Fruit fly (Drosophila melanogaster): ENCODE measurements around the gene RpS14b.

The RpS14b gene

DNA sequence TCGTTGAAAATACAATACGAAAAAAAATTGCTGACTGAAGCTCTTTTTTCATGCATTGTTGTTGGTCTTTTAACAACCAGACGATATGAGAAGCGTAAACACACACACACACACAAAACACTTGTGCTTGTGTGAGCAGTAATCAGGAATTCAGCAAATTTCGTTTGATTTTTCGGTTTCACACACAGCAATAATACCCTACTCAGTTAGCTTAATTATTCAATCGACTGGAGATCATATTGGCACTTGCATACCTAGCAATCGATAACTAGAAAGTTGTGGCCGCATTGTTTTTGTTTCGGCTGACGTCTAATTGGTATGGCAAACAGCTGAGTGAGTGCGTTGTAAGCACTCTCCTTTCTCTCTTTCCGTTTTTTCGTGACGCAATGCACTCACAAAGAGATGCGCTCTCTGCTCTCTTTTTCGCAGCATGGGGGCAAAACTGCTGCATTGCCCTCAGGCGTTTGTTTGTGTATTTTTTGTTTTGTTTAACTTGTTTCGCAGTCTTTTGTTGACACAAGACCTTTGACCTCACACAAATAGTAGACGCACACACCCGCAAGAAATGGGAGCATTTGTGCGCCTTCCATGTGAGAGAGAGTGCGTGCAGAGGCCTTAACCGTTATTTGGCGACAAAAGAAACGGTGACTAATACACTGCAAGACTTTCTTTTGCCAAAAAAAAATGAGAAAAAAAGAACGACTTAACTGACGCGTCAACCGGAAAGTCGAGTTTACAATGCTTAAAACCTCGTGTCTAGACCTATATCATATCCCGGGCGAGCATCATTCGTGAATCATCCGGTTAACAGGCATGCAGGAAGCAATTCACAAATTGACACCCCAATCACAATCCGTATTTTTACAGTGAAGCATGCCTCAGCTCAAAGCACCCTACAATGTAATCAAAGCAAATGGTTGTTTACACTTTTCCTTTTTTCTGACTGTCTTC lies 10.3 kb downstream of the RpS14b start (continued):
- TF ChIP-seq CG32006 (GFP tag; optimal IDR thresholded peaks at IDR 0.05) (peak; percentile 71), Sox14 (GFP tag; optimal IDR thresholded peaks at IDR 0.05) (peak; percentile 66), CG6792 (GFP tag; optimal IDR thresholded peaks at IDR 0.05) (peak; percentile 60), CG6276 (GFP tag; optimal IDR thresholded peaks at IDR 0.05) (peak; percentile 51), Sox102F (GFP tag; optimal IDR thresholded peaks at IDR 0.05) (peak; percentile 72), CG8632 (GFP tag; optimal IDR thresholded peaks at IDR 0.05) (peak; percentile 36), dsx (GFP tag; optimal IDR thresholded peaks at IDR 0.05; ENCODE audit: poor library complexity, severe bottlenecking) (peak; percentile 64), CG4318 (GFP tag; optimal IDR thresholded peaks at IDR 0.05) (peak; percentile 43), Hr4 (GFP tag; optimal IDR thresholded peaks at IDR 0.05) (peak; percentile 68), Met (GFP tag; optimal IDR thresholded peaks at IDR 0.05) (peak; percentile 71)

DNA sequence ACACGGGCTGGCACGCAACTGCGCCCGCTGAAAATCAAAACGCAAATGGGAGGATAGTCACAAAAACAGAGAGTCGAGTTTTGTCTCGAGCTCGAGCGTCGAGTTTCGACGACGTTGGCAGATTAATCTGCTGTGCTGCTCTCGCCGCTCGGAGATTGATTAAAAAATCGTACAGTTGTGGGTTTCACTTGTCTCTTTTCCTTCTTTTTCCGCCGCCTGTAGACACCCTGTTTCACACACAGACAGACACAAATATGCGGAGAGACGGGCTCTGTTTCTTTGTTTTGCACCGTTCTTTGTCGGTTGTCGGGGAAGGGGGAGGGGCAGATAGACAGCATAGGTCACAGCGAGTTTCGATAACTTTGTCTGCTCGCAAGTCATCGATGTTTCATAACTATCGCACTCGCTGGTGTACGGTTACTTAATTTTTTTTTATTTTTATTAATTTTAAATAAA lies 12.2 kb downstream of the RpS14b start, which contains the start of gene orion:
orion (minus strand) TSS at position 51 of the 456 bp plus-strand sequence.
- TF ChIP-seq spab (GFP tag; optimal IDR thresholded peaks at IDR 0.05) (no peak), topi (GFP tag; optimal IDR thresholded peaks at IDR 0.05) (peak; percentile 29), Eip93F (GFP tag; optimal IDR thresholded peaks at IDR 0.05) (no peak), CG4318 (GFP tag; optimal IDR thresholded peaks at IDR 0.05) (no peak), acj6 (GFP tag; optimal IDR thresholded peaks at IDR 0.05) (no peak), CG6276 (GFP tag; optimal IDR thresholded peaks at IDR 0.05) (no peak), CG15336 (GFP tag; IDR thresholded peaks at IDR 0.05) (peak; percentile 59; the same call in 1 of the 2 replicates), CG3919 (GFP tag; optimal IDR thresholded peaks at IDR 0.05) (no peak), CG6808 (GFP tag; optimal IDR thresholded peaks at IDR 0.05) (peak; percentile 83), esn (GFP tag; optimal IDR thresholded peaks at IDR 0.05) (peak; percentile 34), lz (GFP tag; optimal IDR thresholded peaks at IDR 0.05) (peak; percentile 17), ss (GFP tag; optimal IDR thresholded peaks at IDR 0.05) (peak; percentile 93 to 94), CG3032 (tag; optimal IDR thresholded peaks at IDR 0.05) (peak; percentile 64), CG8632 (GFP tag; optimal IDR thresholded peaks at IDR 0.05) (peak; percentile 31), Hr38 (GFP tag; optimal IDR thresholded peaks at IDR 0.05) (no peak), Gug (GFP tag; IDR thresholded peaks at IDR 0.05) (no peak), CG1621 (tag; optimal IDR thresholded peaks at IDR 0.05) (peak; percentile 87), fkh (GFP tag; optimal IDR thresholded peaks at IDR 0.05) (no peak), Ets96B (tag; optimal IDR thresholded peaks at IDR 0.05) (peak; percentile 71), Blimp-1 (GFP tag; optimal IDR thresholded peaks at IDR 0.05) (no peak), CG8119 (GFP tag; IDR thresholded peaks at IDR 0.05) (peak; percentile 73), dsx (GFP tag; optimal IDR thresholded peaks at IDR 0.05; ENCODE audit: poor library complexity, severe bottlenecking) (peak; percentile 87), Sox102F (GFP tag; optimal IDR thresholded peaks at IDR 0.05) (no peak), Sox14 (GFP tag; optimal IDR thresholded peaks at IDR 0.05) (peak; percentile 92), CG16779 (tag; optimal IDR thresholded peaks at IDR 0.05) (peak; percentile 83), vri (GFP tag; optimal IDR thresholded peaks at IDR 0.05) (peak; percentile 25), Smox (GFP tag; optimal IDR thresholded peaks at IDR 0.05) (no peak), cyc (GFP tag; optimal IDR thresholded peaks at IDR 0.05) (no peak), Ets21C (GFP tag; optimal IDR thresholded peaks at IDR 0.05) (no peak), CG6792 (GFP tag; optimal IDR thresholded peaks at IDR 0.05) (peak; percentile 4), Sox15 (GFP tag; optimal IDR thresholded peaks at IDR 0.05) (no peak), CG8319 (GFP tag; optimal IDR thresholded peaks at IDR 0.05) (no peak), CG10631 (GFP tag; optimal IDR thresholded peaks at IDR 0.05) (no peak), Eip75B (GFP tag; optimal IDR thresholded peaks at IDR 0.05) (no peak), pdm3 (GFP tag; optimal IDR thresholded peaks at IDR 0.05) (no peak), eg (GFP tag; IDR thresholded peaks at IDR 0.05) (peak; percentile 81), Lpt (GFP tag; optimal IDR thresholded peaks at IDR 0.05) (peak; percentile 59), CG11762 (GFP tag; optimal IDR thresholded peaks at IDR 0.05; ENCODE audit: insufficient read depth) (peak; percentile 8), Met (GFP tag; optimal IDR thresholded peaks at IDR 0.05) (no peak), CG31627 (GFP tag; optimal IDR thresholded peaks at IDR 0.05) (no peak), CG9139 (GFP tag; optimal IDR thresholded peaks at IDR 0.05) (peak; percentile 88), CG34406 (GFP tag; optimal IDR thresholded peaks at IDR 0.05) (peak; percentile 16), CG7368 (GFP tag; optimal IDR thresholded peaks at IDR 0.05) (peak; percentile 9), CG10669 (GFP tag; optimal IDR thresholded peaks at IDR 0.05) (no peak)
